Fruit fly (Drosophila melanogaster) whole organism, adult: Measurements from ENCODE around the gene Wdr59.
A peak's percentile ranks its signal among the peaks of the same experiment; 100 is the strongest.

Experiments
- CG11617 ChIP-seq: fragments of 200-800 bp; sonication (Bioruptor generic); optimal IDR thresholded peaks from 2 replicates; lab custom pipeline; 2017; ENCODE audit warnings: mild to moderate bottlenecking, missing biosample characterization, missing genetic modification reagents, missing genetic modification characterization
- CG12768 ChIP-seq: fragments of 200-800 bp; sonication (Bioruptor generic); optimal IDR thresholded peaks from 2 replicates; lab custom pipeline; 2017; ENCODE audit warnings: missing biosample characterization, missing genetic modification characterization, mild to moderate bottlenecking, moderate library complexity, missing genetic modification reagents
- CG14711 ChIP-seq: fragments of 200-800 bp; sonication (Bioruptor generic); optimal IDR thresholded peaks from 2 replicates; lab custom pipeline; 2018; ENCODE audit warnings: missing biosample characterization, mild to moderate bottlenecking, missing genetic modification characterization, moderate library complexity
- CG1620 ChIP-seq: fragments of 200-800 bp; sonication (Bioruptor generic); optimal IDR thresholded peaks from 2 replicates; lab custom pipeline; 2016; ENCODE audit warnings: missing biosample characterization, missing genetic modification characterization
- CG33017 ChIP-seq: fragments of 200-800 bp; sonication (Bioruptor generic); optimal IDR thresholded peaks from 2 replicates; lab custom pipeline; 2018; ENCODE audit warnings: missing biosample characterization, mild to moderate bottlenecking, missing genetic modification characterization, moderate library complexity
- CG5204 ChIP-seq: fragments of 200-800 bp; sonication (Bioruptor generic); optimal IDR thresholded peaks from 2 replicates; lab custom pipeline; 2016; ENCODE audit warnings: missing biosample characterization, missing genetic modification characterization
- CG7045 ChIP-seq: fragments of 200-800 bp; sonication (Bioruptor generic); optimal IDR thresholded peaks from 2 replicates; lab custom pipeline; 2017; ENCODE audit warnings: missing biosample characterization, mild to moderate bottlenecking, missing genetic modification characterization
- CG7101 ChIP-seq: fragments of 200-800 bp; sonication (Bioruptor generic); optimal IDR thresholded peaks from 2 replicates; lab custom pipeline; 2018; ENCODE audit warnings: missing biosample characterization, mild to moderate bottlenecking, missing genetic modification characterization, moderate library complexity
- Clk ChIP-seq: fragments of 200-800 bp; sonication (Bioruptor generic); optimal IDR thresholded peaks from 2 replicates; lab custom pipeline; 2017; ENCODE audit warnings: missing biosample characterization, missing genetic modification characterization
- Crg-1 ChIP-seq: fragments of 200-800 bp; sonication (Bioruptor generic); optimal IDR thresholded peaks from 2 replicates; lab custom pipeline; 2016; ENCODE audit warnings: missing biosample characterization, missing genetic modification characterization
- Hr96 ChIP-seq: fragments of 200-800 bp; sonication (Bioruptor generic); optimal IDR thresholded peaks from 2 replicates; lab custom pipeline; 2016; ENCODE audit warnings: missing biosample characterization, missing genetic modification characterization
- Mnt ChIP-seq: fragments of 200-800 bp; sonication (Bioruptor generic); optimal IDR thresholded peaks from 2 replicates; lab custom pipeline; 2016; ENCODE audit warnings: missing biosample characterization, mild to moderate bottlenecking, missing genetic modification characterization
- bab1 ChIP-seq: fragments of 200-800 bp; sonication (Bioruptor generic); optimal IDR thresholded peaks from 3 replicates; lab custom pipeline; 2019; ENCODE audit warnings: missing biosample characterization, mild to moderate bottlenecking, missing genetic modification characterization, moderate library complexity
- cic ChIP-seq: fragments of 200-800 bp; sonication (Bioruptor generic); optimal IDR thresholded peaks from 2 replicates; lab custom pipeline; 2017; ENCODE audit warnings: missing biosample characterization, mild to moderate bottlenecking, missing genetic modification characterization, moderate library complexity
- cnc ChIP-seq, 2 experiments: fragments of >200 bp; optimal IDR thresholded peaks; 2 replicates each; lab custom pipeline; 2017
- kay ChIP-seq: fragments of 200-800 bp; sonication (Bioruptor generic); peaks from one replicate; lab custom pipeline; 2016; ENCODE audit warnings: missing biosample characterization, missing genetic modification characterization, borderline replicate concordance
- ovo ChIP-seq: fragments of 200-800 bp; sonication (Bioruptor generic); optimal IDR thresholded peaks from 2 replicates; lab custom pipeline; 2016; ENCODE audit warnings: missing biosample characterization, missing genetic modification characterization
- pad ChIP-seq: fragments of 200-800 bp; sonication (Bioruptor generic); optimal IDR thresholded peaks from 3 replicates; lab custom pipeline; 2017; ENCODE audit warnings: missing biosample characterization, missing genetic modification characterization, mild to moderate bottlenecking, moderate library complexity, missing genetic modification reagents
- tj ChIP-seq: fragments of 200-800 bp; sonication (Bioruptor generic); optimal IDR thresholded peaks from 3 replicates; lab custom pipeline; 2017; ENCODE audit warnings: missing biosample characterization, mild to moderate bottlenecking, missing genetic modification characterization, moderate library complexity
- toe ChIP-seq: fragments of 200-800 bp; sonication (Bioruptor generic); optimal IDR thresholded peaks from 2 replicates; lab custom pipeline; 2016; ENCODE audit warnings: missing biosample characterization, missing genetic modification characterization

Gene Wdr59

dm6 chr2L:11113714-11114113, 22.5 kb downstream of the Wdr59 start, which contains the start of gene Gr32a:
Gene Gr32a, plus strand, starts transcription at chr2L:11114014.
- TF ChIP-seq CG11617 (GFP tag; lab: Kevin White, UChicago): no peak
- TF ChIP-seq Crg-1 (GFP tag; lab: Kevin White, UChicago): no peak
- no peak for TF ChIP-seq CG5204
- no peak for TF ChIP-seq CG12768 (GFP tag; lab: Kevin White, UChicago)
- no peak for TF ChIP-seq toe (GFP tag; lab: Kevin White, UChicago)
- TF ChIP-seq pad: no peak
- no peak for TF ChIP-seq cnc (optimal IDR thresholded peaks at IDR 0.05; lab: Kevin White, UChicago)
- no peak for TF ChIP-seq kay
- TF ChIP-seq Mnt (GFP tag; lab: Kevin White, UChicago): no peak

- TF ChIP-seq pad: no peak
- peak; percentile 22 for TF ChIP-seq bab1 (GFP tag; lab: Kevin White, UChicago)
- peak; percentile 3 for TF ChIP-seq CG14711 (tag; lab: Kevin White, UChicago)
- TF ChIP-seq tj: peak; percentile 1
- TF ChIP-seq Mnt (GFP tag; lab: Kevin White, UChicago): peak; percentile 9
- no peak for TF ChIP-seq CG12768 (GFP tag; lab: Kevin White, UChicago)
- no peak for TF ChIP-seq cic
These were observed 28.8 kb downstream of the Wdr59 start, which contains the start of gene CG6230 for dm6 chr2L:11119966-11120517. Gene CG6230, minus strand, starts transcription at chr2L:11120319.

DNA sequence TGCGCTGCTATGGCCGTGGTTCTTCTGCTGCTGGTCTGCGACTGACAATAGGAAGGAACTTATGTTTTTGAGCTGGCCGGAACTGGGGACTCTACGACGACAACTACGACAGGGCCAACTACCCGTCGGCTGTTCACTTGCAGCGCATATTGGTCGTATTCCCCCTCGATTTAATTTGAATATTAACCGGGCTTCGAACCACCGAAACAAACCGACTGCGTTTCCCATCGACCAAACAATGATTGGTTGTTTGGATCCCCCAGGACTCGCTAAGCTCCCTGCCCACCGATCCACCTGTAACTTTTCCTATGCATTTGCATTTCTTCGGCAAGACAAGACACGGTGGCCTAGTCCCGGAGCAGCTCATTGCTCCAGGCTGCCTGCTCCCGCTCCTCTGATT, 30.4 kb downstream of the Wdr59 start, which contains the start of gene Dnaaf4:
Gene Dnaaf4, minus strand, starts transcription at position 101 of the 400 bp plus-strand sequence.
- TF ChIP-seq cic (no peak), tj (no peak), CG33017 (tag; lab: Kevin White, UChicago) (no peak), kay (no peak), CG12768 (GFP tag; lab: Kevin White, UChicago) (no peak), cnc (optimal IDR thresholded peaks at IDR 0.05; lab: Kevin White, UChicago) (no peak), ovo (GFP tag; lab: Kevin White, UChicago) (no peak), CG7045 (GFP tag; lab: Kevin White, UChicago) (no peak), CG5204 (no peak), pad (no peak), CG7101 (tag; lab: Kevin White, UChicago) (no peak)

- TF ChIP-seq cnc (optimal IDR thresholded peaks at IDR 0.05; lab: Kevin White, UChicago): no peak
- TF ChIP-seq tj: peak; percentile 44
- peak; percentile 30 for TF ChIP-seq CG7045 (GFP tag; lab: Kevin White, UChicago)
- TF ChIP-seq Mnt (GFP tag; lab: Kevin White, UChicago): peak; percentile 99
- TF ChIP-seq CG1620: peak; percentile 87
- TF ChIP-seq CG11617 (GFP tag; lab: Kevin White, UChicago): peak; percentile 78
- peak; percentile 66 for TF ChIP-seq pad
- peak; percentile 86 for TF ChIP-seq bab1 (GFP tag; lab: Kevin White, UChicago)
- no peak for TF ChIP-seq kay
- TF ChIP-seq Clk (GFP tag; lab: Kevin White, UChicago): no peak
- peak; percentile 77 for TF ChIP-seq CG14711 (tag; lab: Kevin White, UChicago)
- TF ChIP-seq cic: peak; percentile 13
- peak; percentile 80 for TF ChIP-seq CG12768 (GFP tag; lab: Kevin White, UChicago)
- TF ChIP-seq CG33017 (tag; lab: Kevin White, UChicago): peak; percentile 74
- TF ChIP-seq CG7101 (tag; lab: Kevin White, UChicago): peak; percentile 86
- TF ChIP-seq ovo (GFP tag; lab: Kevin White, UChicago): peak; percentile 54
- peak; percentile 82 for TF ChIP-seq Hr96
- TF ChIP-seq Crg-1 (GFP tag; lab: Kevin White, UChicago): peak; percentile 89
- no peak for TF ChIP-seq toe (GFP tag; lab: Kevin White, UChicago)
- TF ChIP-seq CG5204: no peak
These were observed 32.3 kb downstream of the Wdr59 start, which contains the start of the genes Csl4 and Nup160 for dm6 chr2L:11123499-11123898. Gene Csl4, minus strand, starts transcription at chr2L:11123567. Gene Nup160, plus strand, starts transcription at chr2L:11123777.

- TF ChIP-seq Clk (GFP tag; lab: Kevin White, UChicago) (no peak), Hr96 (no peak), cic (no peak), CG33017 (tag; lab: Kevin White, UChicago) (no peak), CG1620 (no peak), Crg-1 (GFP tag; lab: Kevin White, UChicago) (no peak), kay (peak; percentile 74), cnc (optimal IDR thresholded peaks at IDR 0.05; lab: Kevin White, UChicago) (no peak), CG12768 (GFP tag; lab: Kevin White, UChicago) (no peak), bab1 (GFP tag; lab: Kevin White, UChicago) (peak; percentile 10), CG11617 (GFP tag; lab: Kevin White, UChicago) (peak; percentile 37), CG14711 (tag; lab: Kevin White, UChicago) (no peak), toe (GFP tag; lab: Kevin White, UChicago) (peak; percentile 15), CG5204 (no peak), tj (no peak), ovo (GFP tag; lab: Kevin White, UChicago) (peak; percentile 46), CG7045 (GFP tag; lab: Kevin White, UChicago) (no peak), CG7101 (tag; lab: Kevin White, UChicago) (peak; percentile 19)
These were observed 39.1 kb downstream of the Wdr59 start, which contains the start of the genes RfC38 and CG4751 for dm6 chr2L:11130151-11131008. Gene RfC38, minus strand, starts transcription at chr2L:11130645. Gene CG4751, plus strand, starts transcription at chr2L:11130737.
